Fruit fly (Drosophila melanogaster): ENCODE results near the gene CG7115.

Gene CG7115

dm6 chr2L:7871332-7871731, 50.4 kb downstream of the CG7115 start, which contains the start of gene Proc:
Gene Proc (minus strand): TSS chr2L:7871432.
- TF ChIP-seq yki (optimal IDR thresholded peaks at IDR 0.05) = no peak
- TF ChIP-seq odd (GFP tag; optimal IDR thresholded peaks at IDR 0.05) = no peak
- peak; percentile 65 for TF ChIP-seq abd-A (tag; optimal IDR thresholded peaks at IDR 0.05)
- no peak for TF ChIP-seq CHES-1-like (GFP tag; optimal IDR thresholded peaks at IDR 0.05)
- no peak for TF ChIP-seq CG8290 (GFP tag; optimal IDR thresholded peaks at IDR 0.05)
- TF ChIP-seq CG8290 (tag; optimal IDR thresholded peaks at IDR 0.05) = peak in 1 of 2 experiments; percentile 7
- TF ChIP-seq CG10274 (GFP tag; optimal IDR thresholded peaks at IDR 0.05) = peak; percentile 50
- TF ChIP-seq chinmo (GFP tag; IDR thresholded peaks at IDR 0.05; ENCODE audit: partially characterized antibody) = 0 out of 4 replicates have a peak, but pooled peaks have one; percentile 24
- TF ChIP-seq Ets65A (GFP tag) = peak; percentile 74
- TF ChIP-seq CG6272 (GFP tag; IDR thresholded peaks at IDR 0.05) = 0 out of 2 replicates have a peak, but pooled peaks have one; percentile 7
- TF ChIP-seq Opbp (GFP tag; IDR thresholded peaks at IDR 0.05; ENCODE audit: partially characterized antibody) = 0 out of 3 replicates have a peak, but pooled peaks have one; percentile 10
- peak; percentile 6 for TF ChIP-seq CG13894 (tag; optimal IDR thresholded peaks at IDR 0.05)
- no peak for TF ChIP-seq Fer2 (tag; optimal IDR thresholded peaks at IDR 0.05)
- TF ChIP-seq NfI (GFP tag; optimal IDR thresholded peaks at IDR 0.05) = no peak
- TF ChIP-seq aop (GFP tag; IDR thresholded peaks at IDR 0.05) = no peak
- TF ChIP-seq Deaf1 (tag; optimal IDR thresholded peaks at IDR 0.05) = peak; percentile 11
- peak; percentile 50 for TF ChIP-seq Med (GFP tag)

dm6 chr2L:7871821-7872524, 51.0 kb downstream of the CG7115 start:
- no peak for TF ChIP-seq CG11696 (GFP tag; IDR thresholded peaks at IDR 0.05)
- TF ChIP-seq CoRest (tag; optimal IDR thresholded peaks at IDR 0.05) = peak; percentile 71
- TF ChIP-seq Ssrp (tag; optimal IDR thresholded peaks at IDR 0.05) = peak; percentile 26
- peak; percentile 30; the same call in 1 of the 2 replicates for TF ChIP-seq CG9215 (GFP tag; IDR thresholded peaks at IDR 0.05)
- no peak for TF ChIP-seq exex (tag; optimal IDR thresholded peaks at IDR 0.05)
- TF ChIP-seq CG11398 (GFP tag; optimal IDR thresholded peaks at IDR 0.05) = no peak
- peak; percentile 72; the same call in 2 of the 3 replicates for TF ChIP-seq dysf (GFP tag; IDR thresholded peaks at IDR 0.05)
- no peak for TF ChIP-seq CG10366 (GFP tag; IDR thresholded peaks at IDR 0.05)
- TF ChIP-seq B-H1 (GFP tag; IDR thresholded peaks at IDR 0.05) = no peak
- TF ChIP-seq pan (optimal IDR thresholded peaks at IDR 0.05) = no peak
- peak in 1 of 2 experiments; percentile 30 for TF ChIP-seq pan (GFP tag; optimal IDR thresholded peaks at IDR 0.05 in 1 of 2, IDR thresholded peaks at IDR 0.05 in 1 of 2)
- TF ChIP-seq HLHmδ (GFP tag; optimal IDR thresholded peaks at IDR 0.05) = no peak
- TF ChIP-seq Dref (GFP tag; IDR thresholded peaks at IDR 0.05) = no peak
- peak; percentile 55 for TF ChIP-seq Dek (tag; optimal IDR thresholded peaks at IDR 0.05)
- TF ChIP-seq CG31388 (GFP tag; optimal IDR thresholded peaks at IDR 0.05) = no peak
- TF ChIP-seq CG14441 (GFP tag; IDR thresholded peaks at IDR 0.05) = 0 out of 2 replicates have a peak, but pooled peaks have one; percentile 10
- TF ChIP-seq maf-S (GFP tag; optimal IDR thresholded peaks at IDR 0.05) = no peak
- no peak for TF ChIP-seq CG7928 (GFP tag; optimal IDR thresholded peaks at IDR 0.05)
- TF ChIP-seq lilli (GFP tag; optimal IDR thresholded peaks at IDR 0.05) = peak; percentile 58
- TF ChIP-seq CG7839 (tag; optimal IDR thresholded peaks at IDR 0.05) = peak; percentile 72
- TF ChIP-seq CG7745 (tag; optimal IDR thresholded peaks at IDR 0.05) = no peak
- TF ChIP-seq ftz-f1 (GFP tag; optimal IDR thresholded peaks at IDR 0.05) = no peak
- no peak for TF ChIP-seq bowl (GFP tag; IDR thresholded peaks at IDR 0.05)
- TF ChIP-seq Gug (GFP tag; IDR thresholded peaks at IDR 0.05) = peak; percentile 19; the same call in 1 of the 4 replicates
- peak; percentile 71 for TF ChIP-seq CG13424 (tag; optimal IDR thresholded peaks at IDR 0.05)
- TF ChIP-seq CG33213 (GFP tag; optimal IDR thresholded peaks at IDR 0.05) = no peak
- TF ChIP-seq CG6683 (GFP tag; optimal IDR thresholded peaks at IDR 0.05) = no peak
- TF ChIP-seq oc (tag; optimal IDR thresholded peaks at IDR 0.05) = no peak
- no peak for TF ChIP-seq Dll (GFP tag; IDR thresholded peaks at IDR 0.05; ENCODE audit: partially characterized antibody)
- peak; percentile 8 for TF ChIP-seq Usf (GFP tag; optimal IDR thresholded peaks at IDR 0.05)
- peak; percentile 57 for TF ChIP-seq BtbVII (GFP tag; optimal IDR thresholded peaks at IDR 0.05)
- TF ChIP-seq Blimp-1 (GFP tag; optimal IDR thresholded peaks at IDR 0.05) = peak; percentile 18
- TF ChIP-seq CG10462 (GFP tag; optimal IDR thresholded peaks at IDR 0.05) = no peak
